Fruit fly (Drosophila melanogaster) whole organism, embryonic: Measurements from ENCODE around the gene dpr20.
A peak's percentile ranks its signal among the peaks of the same experiment; 100 is the strongest.

ENCODE experiments used
- Abd-B ChIP-seq: fragments of 200-800 bp; sonication (Bioruptor generic); optimal IDR thresholded peaks from 2 replicates; lab custom pipeline; 2018; ENCODE audit warnings: missing biosample characterization, mild to moderate bottlenecking, missing genetic modification characterization, moderate library complexity
- Antp ChIP-seq: fragments of 200-800 bp; sonication (Bioruptor generic); optimal IDR thresholded peaks from 3 replicates; lab custom pipeline; 2016; ENCODE audit warnings: missing biosample characterization, missing genetic modification characterization
- BEAF-32 ChIP-seq: fragments of 200-800 bp; sonication (Bioruptor generic); optimal IDR thresholded peaks from 3 replicates; lab custom pipeline; 2017; ENCODE audit warnings: missing biosample characterization, missing genetic modification characterization, mild to moderate bottlenecking, moderate library complexity, missing genetic modification reagents
- CG12071 ChIP-seq: fragments of 200-800 bp; sonication (Bioruptor generic); optimal IDR thresholded peaks from 3 replicates; lab custom pipeline; 2018; ENCODE audit warnings: missing biosample characterization, mild to moderate bottlenecking, missing genetic modification characterization
- CG12299 ChIP-seq: fragments of 200-800 bp; sonication (Bioruptor generic); optimal IDR thresholded peaks from 2 replicates; lab custom pipeline; 2018; ENCODE audit warnings: missing biosample characterization, mild to moderate bottlenecking, missing genetic modification characterization
- CG13296 ChIP-seq: fragments of 200-800 bp; sonication (Bioruptor generic); optimal IDR thresholded peaks from 3 replicates; lab custom pipeline; 2018; ENCODE audit warnings: missing biosample characterization, mild to moderate bottlenecking, missing genetic modification characterization
- CG15514 ChIP-seq: fragments of 200-800 bp; sonication (Bioruptor generic); optimal IDR thresholded peaks from 3 replicates; lab custom pipeline; 2017; ENCODE audit warnings: missing biosample characterization, missing genetic modification characterization, mild to moderate bottlenecking, moderate library complexity, missing genetic modification reagents
- CG17612 ChIP-seq: fragments of 200-800 bp; sonication (Bioruptor generic); IDR thresholded peaks from 2 replicates; pipeline ENCODE4 v1.3.6; 2022; ENCODE audit warnings: missing biosample characterization, missing genetic modification characterization
- CG17912 ChIP-seq: fragments of 200-800 bp; sonication (Bioruptor generic); optimal IDR thresholded peaks from 2 replicates; lab custom pipeline; 2018; ENCODE audit warnings: missing biosample characterization, mild to moderate bottlenecking, missing genetic modification characterization
- CG2129 ChIP-seq: fragments of 200-800 bp; sonication (Bioruptor generic); IDR thresholded peaks from 2 replicates; pipeline ENCODE4 v1.3.6; 2022; ENCODE audit warnings: missing biosample characterization, missing genetic modification characterization; ENCODE audit not compliant: partially characterized antibody
- CG2875 ChIP-seq: fragments of 200-800 bp; sonication (Bioruptor generic); optimal IDR thresholded peaks from 2 replicates; lab custom pipeline; 2017; ENCODE audit warnings: missing biosample characterization, mild to moderate bottlenecking, missing genetic modification characterization, missing genetic modification reagents
- CG34224 ChIP-seq: fragments of 200-800 bp; sonication (Bioruptor generic); IDR thresholded peaks from 3 replicates; pipeline ENCODE4 v1.3.6; 2022; ENCODE audit warnings: missing biosample characterization, missing genetic modification characterization; ENCODE audit not compliant: partially characterized antibody
- CG34376 ChIP-seq: fragments of 200-800 bp; sonication (Bioruptor generic); optimal IDR thresholded peaks from 2 replicates; lab custom pipeline; 2018; ENCODE audit warnings: missing biosample characterization, mild to moderate bottlenecking, missing genetic modification characterization
- CG43689 ChIP-seq: fragments of 200-800 bp; sonication (Bioruptor generic); IDR thresholded peaks from 2 replicates; pipeline ENCODE4 v1.3.6; 2022; ENCODE audit warnings: missing biosample characterization, missing genetic modification characterization
- CG5245 ChIP-seq: fragments of 200-800 bp; sonication (Bioruptor generic); optimal IDR thresholded peaks from 3 replicates; lab custom pipeline; 2016; ENCODE audit warnings: missing biosample characterization, missing genetic modification characterization
- CG5953 ChIP-seq: fragments of 200-800 bp; sonication (Bioruptor generic); IDR thresholded peaks from 2 replicates; pipeline ENCODE4 v1.3.6; 2022; ENCODE audit warnings: missing biosample characterization, missing genetic modification characterization
- CG6765 ChIP-seq: fragments of 200-800 bp; sonication (Bioruptor generic); optimal IDR thresholded peaks from 3 replicates; lab custom pipeline; 2017; ENCODE audit warnings: missing biosample characterization, mild to moderate bottlenecking, missing genetic modification characterization
- CG7745 ChIP-seq: fragments of 200-800 bp; sonication (Bioruptor generic); optimal IDR thresholded peaks from 2 replicates; lab custom pipeline; 2018; ENCODE audit warnings: missing biosample characterization, mild to moderate bottlenecking, missing genetic modification characterization, moderate library complexity
- CG7963 ChIP-seq: fragments of 200-800 bp; sonication (Bioruptor generic); IDR thresholded peaks from 3 replicates; pipeline ENCODE4 v1.3.6; 2022; ENCODE audit warnings: missing biosample characterization, missing genetic modification characterization; ENCODE audit not compliant: partially characterized antibody
- CG8478 ChIP-seq: fragments of >200 bp; optimal IDR thresholded peaks from 2 replicates; lab custom pipeline; 2018
- CG8765 ChIP-seq: fragments of 200-800 bp; sonication (Bioruptor generic); IDR thresholded peaks from 2 replicates; pipeline ENCODE4 v1.3.6; 2022; ENCODE audit warnings: missing biosample characterization, missing genetic modification characterization
- CG8924 ChIP-seq: fragments of 200-800 bp; optimal IDR thresholded peaks from 3 replicates; lab custom pipeline; 2019; ENCODE audit warnings: missing biosample characterization, mild to moderate bottlenecking, missing genetic modification characterization, moderate library complexity
- CG9609 ChIP-seq: fragments of 200-800 bp; sonication (Bioruptor generic); optimal IDR thresholded peaks from 3 replicates; lab custom pipeline; 2016; ENCODE audit warnings: missing biosample characterization, missing genetic modification characterization
- CG9876 ChIP-seq: fragments of 200-800 bp; sonication (Bioruptor generic); optimal IDR thresholded peaks from 2 replicates; lab custom pipeline; 2016; ENCODE audit warnings: missing biosample characterization, missing genetic modification characterization
- CTCF ChIP-seq: fragments of 200-800 bp; sonication (Bioruptor generic); optimal IDR thresholded peaks from 2 replicates; lab custom pipeline; 2017; ENCODE audit warnings: missing biosample characterization, mild to moderate bottlenecking, missing genetic modification characterization, moderate library complexity
- Dip3 ChIP-seq: fragments of 200-800 bp; sonication (Bioruptor generic); optimal IDR thresholded peaks from 3 replicates; lab custom pipeline; 2016; ENCODE audit warnings: missing biosample characterization, missing genetic modification characterization
- Doc2 ChIP-seq: fragments of 200-800 bp; sonication (Bioruptor generic); IDR thresholded peaks from 2 replicates; pipeline ENCODE4 v1.3.6; 2022; ENCODE audit warnings: missing biosample characterization, missing genetic modification characterization
- Ets65A ChIP-seq: fragments of 200-800 bp; sonication (Bioruptor generic); peaks from one replicate; lab custom pipeline; 2016; ENCODE audit warnings: missing biosample characterization, missing genetic modification characterization
- HLH3B ChIP-seq: fragments of 200-800 bp; sonication (Bioruptor generic); IDR thresholded peaks from 2 replicates; pipeline ENCODE4 v1.3.6; 2022; ENCODE audit warnings: missing biosample characterization, missing genetic modification characterization
- Hr51 ChIP-seq, 2 experiments: fragments of 200-800 bp; sonication (Bioruptor generic); optimal IDR thresholded peaks; 2 replicates in 1 of 2; 3 replicates in 1 of 2; lab custom pipeline; 2016 to 2018; ENCODE audit warnings: missing biosample characterization in 2 of 2, missing genetic modification characterization in 2 of 2, mild to moderate bottlenecking in 1 of 2, moderate library complexity in 1 of 2
- Lpt ChIP-seq: fragments of >200 bp; optimal IDR thresholded peaks from 2 replicates; lab custom pipeline; 2018; ENCODE audit warnings: missing biosample characterization, missing genetic modification characterization
- MESR4 ChIP-seq: fragments of 200-800 bp; sonication (Bioruptor generic); optimal IDR thresholded peaks from 2 replicates; lab custom pipeline; 2018; ENCODE audit warnings: missing biosample characterization, mild to moderate bottlenecking, missing genetic modification characterization, moderate library complexity
- Ravus ChIP-seq: fragments of 200-800 bp; sonication (Bioruptor generic); IDR thresholded peaks from 2 replicates; pipeline ENCODE4 v1.3.6; 2022; ENCODE audit warnings: missing biosample characterization, missing genetic modification characterization
- Rx ChIP-seq: fragments of 200-800 bp; sonication (Bioruptor generic); IDR thresholded peaks from 2 replicates; pipeline ENCODE4 v1.3.6; 2022; ENCODE audit warnings: missing biosample characterization, missing genetic modification characterization
- bab2 ChIP-seq: fragments of 200-800 bp; sonication (Bioruptor generic); optimal IDR thresholded peaks from 2 replicates; lab custom pipeline; 2016; ENCODE audit warnings: missing biosample characterization, missing genetic modification characterization
- bbx ChIP-seq: fragments of 200-800 bp; sonication (Bioruptor generic); IDR thresholded peaks from 2 replicates; pipeline ENCODE4 v1.3.6; 2022; ENCODE audit warnings: missing biosample characterization, missing genetic modification characterization; ENCODE audit not compliant: partially characterized antibody
- bsh ChIP-seq, 2 experiments: fragments of 200-800 bp; sonication (Bioruptor generic); optimal IDR thresholded peaks; 2 replicates each; lab custom pipeline; 2017 to 2018; ENCODE audit warnings: mild to moderate bottlenecking in 2 of 2, missing biosample characterization in 2 of 2, missing genetic modification characterization in 2 of 2, moderate library complexity in 1 of 2
- dimm ChIP-seq: fragments of 200-800 bp; sonication (Bioruptor generic); IDR thresholded peaks from 2 replicates; pipeline ENCODE4 v1.3.6; 2022; ENCODE audit warnings: missing biosample characterization, missing genetic modification characterization
- eve ChIP-seq, 2 experiments: fragments of >200 bp; optimal IDR thresholded peaks; 2 replicates each; lab custom pipeline; 2017; ENCODE audit warnings: missing biosample characterization in 2 of 2, missing genetic modification characterization in 2 of 2
- ewg ChIP-seq: fragments of 200-800 bp; sonication (Bioruptor generic); optimal IDR thresholded peaks from 3 replicates; lab custom pipeline; 2017; ENCODE audit warnings: mild to moderate bottlenecking, missing biosample characterization, missing genetic modification reagents, missing genetic modification characterization
- fd102C ChIP-seq: fragments of 200-800 bp; sonication (Bioruptor generic); optimal IDR thresholded peaks from 2 replicates; lab custom pipeline; 2018; ENCODE audit warnings: missing biosample characterization, mild to moderate bottlenecking, missing genetic modification characterization, moderate library complexity
- gsb ChIP-seq: fragments of 200-800 bp; sonication (Bioruptor generic); IDR thresholded peaks from 2 replicates; pipeline ENCODE4 v1.3.6; 2022; ENCODE audit warnings: missing biosample characterization, missing genetic modification characterization
- luna ChIP-seq: fragments of 200-800 bp; sonication (Bioruptor generic); optimal IDR thresholded peaks from 2 replicates; lab custom pipeline; 2016; ENCODE audit warnings: missing biosample characterization, missing genetic modification characterization
- maf-S ChIP-seq: fragments of 200-800 bp; sonication (Bioruptor generic); optimal IDR thresholded peaks from 2 replicates; lab custom pipeline; 2016; ENCODE audit warnings: missing biosample characterization, missing genetic modification characterization
- mld ChIP-seq: fragments of 200-800 bp; sonication (Bioruptor generic); IDR thresholded peaks from 3 replicates; pipeline ENCODE4 v1.3.6; 2022; ENCODE audit warnings: missing biosample characterization, missing genetic modification characterization; ENCODE audit not compliant: partially characterized antibody
- pum ChIP-seq: fragments of 200-800 bp; sonication (Bioruptor generic); optimal IDR thresholded peaks from 2 replicates; lab custom pipeline; 2016; ENCODE audit warnings: missing biosample characterization, missing genetic modification characterization
- scrt ChIP-seq: fragments of 200-800 bp; sonication (Bioruptor generic); optimal IDR thresholded peaks from 2 replicates; lab custom pipeline; 2018; ENCODE audit warnings: missing biosample characterization, mild to moderate bottlenecking, missing genetic modification characterization, moderate library complexity
- sna ChIP-seq: fragments of 200-800 bp; sonication (Bioruptor generic); IDR thresholded peaks from 2 replicates; pipeline ENCODE4 v1.3.6; 2022; ENCODE audit warnings: missing biosample characterization, missing genetic modification characterization; ENCODE audit not compliant: partially characterized antibody
- trh ChIP-seq: fragments of 200-800 bp; sonication (Bioruptor generic); optimal IDR thresholded peaks from 2 replicates; lab custom pipeline; 2016; ENCODE audit warnings: missing biosample characterization, missing genetic modification characterization
- zen2 ChIP-seq: fragments of 200-800 bp; sonication (Bioruptor generic); IDR thresholded peaks from 3 replicates; pipeline ENCODE4 v1.3.6; 2022; ENCODE audit warnings: missing biosample characterization, missing genetic modification characterization; ENCODE audit not compliant: partially characterized antibody

The dpr20 gene

DNA sequence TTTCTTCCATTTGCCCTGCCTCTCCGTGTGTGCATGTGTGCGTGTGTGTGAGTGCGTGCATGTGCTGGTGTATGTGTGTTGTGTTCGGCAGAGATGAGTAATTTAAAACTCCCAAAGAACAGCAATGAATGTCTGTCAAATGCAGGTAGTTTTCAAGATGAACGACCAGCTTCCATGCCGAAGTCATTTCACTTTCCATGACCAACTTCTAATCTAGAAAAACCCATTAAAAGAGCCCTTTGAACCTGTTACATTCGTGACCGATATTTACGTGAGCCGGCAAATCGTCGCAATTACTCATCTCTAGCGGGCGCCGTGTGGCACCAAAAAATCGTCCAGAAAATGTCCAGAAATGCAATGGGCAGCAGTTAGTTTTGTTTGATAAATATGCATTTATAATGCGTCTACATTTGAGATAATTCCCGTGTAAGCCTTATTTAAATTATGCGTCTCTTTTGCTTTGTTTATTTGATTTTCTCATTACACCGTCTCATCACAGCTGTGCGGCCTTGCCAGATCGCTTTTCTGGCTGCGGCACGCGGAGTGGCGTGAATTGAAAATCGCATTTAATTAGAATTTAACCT, 15.4 kb upstream of the dpr20 start (continued):
- TF ChIP-seq CG8765 (GFP tag; lab: Robert Waterston, UW) (no peak), scrt (GFP tag; lab: Kevin White, UChicago) (peak; percentile 80), Doc2 (no peak), CG34376 (GFP tag; lab: Kevin White, UChicago) (no peak), fd102C (GFP tag; lab: Kevin White, UChicago) (no peak), CG17612 (no peak), maf-S (GFP tag; lab: Kevin White, UChicago) (peak; percentile 51), CG5245 (no peak), Lpt (no peak), CG7745 (tag; lab: Kevin White, UChicago) (no peak), CG9876 (GFP tag; lab: Kevin White, UChicago) (peak; percentile 67), CG2875 (GFP tag; lab: Kevin White, UChicago) (no peak), mld (GFP tag; lab: Robert Waterston, UW) (peak; percentile 74; the same call in 1 of the 3 replicates), trh (GFP tag; lab: Kevin White, UChicago) (no peak), CG2129 (GFP tag; lab: Robert Waterston, UW) (peak; percentile 64), CG5953 (no peak), eve (GFP tag; optimal IDR thresholded peaks at IDR 0.05; lab: Kevin White, UChicago) (no peak), CG17912 (GFP tag; lab: Kevin White, UChicago) (peak; percentile 5), Ravus (GFP tag; lab: Robert Waterston, UW) (no peak), CG34224 (GFP tag; lab: Robert Waterston, UW) (peak; percentile 71), CG12071 (GFP tag; lab: Kevin White, UChicago) (no peak), Antp (peak; percentile 65), zen2 (GFP tag; lab: Robert Waterston, UW) (peak; percentile 59; the same call in 1 of the 3 replicates), CG8924 (peak; percentile 20), Rx (GFP tag; lab: Robert Waterston, UW) (no peak), CG8478 (lab: Kevin White, UChicago) (peak; percentile 85), CG7963 (peak; percentile 61; the same call in 2 of the 3 replicates), dimm (no peak), CG6765 (GFP tag; lab: Kevin White, UChicago) (no peak), CG13296 (GFP tag; lab: Kevin White, UChicago) (no peak), ewg (GFP tag; lab: Kevin White, UChicago) (no peak), pum (GFP tag; lab: Kevin White, UChicago) (peak; percentile 48), CTCF (GFP tag; lab: Kevin White, UChicago) (no peak), CG9609 (peak; percentile 50), CG15514 (peak; percentile 26), bsh (GFP tag; optimal IDR thresholded peaks at IDR 0.05; lab: Kevin White, UChicago) (peak in 1 of 2 experiments; percentile 38), gsb (GFP tag; lab: Robert Waterston, UW) (no peak), Abd-B (GFP tag; lab: Kevin White, UChicago) (peak; percentile 62), HLH3B (GFP tag; lab: Robert Waterston, UW) (no peak), CG43689 (GFP tag; lab: Robert Waterston, UW) (no peak), MESR4 (GFP tag; lab: Kevin White, UChicago) (no peak), Ets65A (peak; percentile 92), bbx (GFP tag; lab: Robert Waterston, UW) (no peak; the same call in 1 of the 2 replicates), sna (peak; percentile 72), Hr51 (GFP tag; optimal IDR thresholded peaks at IDR 0.05; lab: Kevin White, UChicago) (peak in 1 of 2 experiments; percentile 37), BEAF-32 (GFP tag; lab: Kevin White, UChicago) (peak; percentile 91), luna (peak; percentile 63), bab2 (peak; percentile 38), Dip3 (GFP tag; lab: Kevin White, UChicago) (peak; percentile 18), CG12299 (tag; lab: Kevin White, UChicago) (no peak)
